Fruit fly (Drosophila melanogaster) whole organism, embryonic: ENCODE results near the gene CLS.
A peak's percentile ranks its signal among the peaks of the same experiment; 100 is the strongest.

Experiments used
- Blimp-1 ChIP-seq: fragments of 200-800 bp; sonication (Bioruptor generic); optimal IDR thresholded peaks from 3 replicates; lab custom pipeline; 2018; ENCODE audit warnings: missing biosample characterization, missing genetic modification characterization, mild to moderate bottlenecking, moderate library complexity, missing genetic modification reagents
- CG10147 ChIP-seq: fragments of 200-800 bp; sonication (Bioruptor generic); optimal IDR thresholded peaks from 2 replicates; lab custom pipeline; 2019; ENCODE audit warnings: missing biosample characterization, mild to moderate bottlenecking, missing genetic modification characterization, moderate library complexity
- CG10366 ChIP-seq: fragments of 200-800 bp; sonication (Bioruptor generic); IDR thresholded peaks from 2 replicates; pipeline ENCODE4 v1.3.6; 2022; ENCODE audit warnings: missing biosample characterization, missing genetic modification characterization
- CG10462 ChIP-seq: fragments of 200-800 bp; sonication (Bioruptor generic); optimal IDR thresholded peaks from 2 replicates; lab custom pipeline; 2016; ENCODE audit warnings: missing biosample characterization, missing genetic modification characterization
- CG10959 ChIP-seq: fragments of 200-800 bp; sonication (Bioruptor generic); IDR thresholded peaks from 2 replicates; pipeline ENCODE4 v1.3.6; 2022; ENCODE audit warnings: missing biosample characterization, missing genetic modification characterization
- CG11695 ChIP-seq: fragments of 200-800 bp; sonication (Bioruptor generic); IDR thresholded peaks from 3 replicates; pipeline ENCODE4 v1.3.6; 2022; ENCODE audit warnings: missing biosample characterization, missing genetic modification characterization
- CG12104 ChIP-seq: fragments of 200-800 bp; sonication (Bioruptor generic); optimal IDR thresholded peaks from 3 replicates; lab custom pipeline; 2016; ENCODE audit warnings: missing biosample characterization, missing genetic modification characterization
- CG12155 ChIP-seq: fragments of 200-800 bp; sonication (Bioruptor generic); optimal IDR thresholded peaks from 3 replicates; lab custom pipeline; 2016; ENCODE audit warnings: missing biosample characterization, missing genetic modification characterization
- CG12219 ChIP-seq: fragments of 200-800 bp; sonication (Bioruptor generic); optimal IDR thresholded peaks from 3 replicates; lab custom pipeline; 2018; ENCODE audit warnings: missing biosample characterization, mild to moderate bottlenecking, missing genetic modification characterization
- CG12391 ChIP-seq: fragments of 200-800 bp; sonication (Bioruptor generic); optimal IDR thresholded peaks from 3 replicates; lab custom pipeline; 2018; ENCODE audit warnings: missing biosample characterization, mild to moderate bottlenecking, missing genetic modification characterization, moderate library complexity
- CG12744 ChIP-seq: fragments of 200-800 bp; sonication (Bioruptor generic); optimal IDR thresholded peaks from 2 replicates; lab custom pipeline; 2016; ENCODE audit warnings: missing biosample characterization, missing genetic modification characterization
- CG16779 ChIP-seq: fragments of 200-800 bp; sonication (Bioruptor generic); IDR thresholded peaks from 2 replicates; pipeline ENCODE4 v1.3.6; 2022; ENCODE audit warnings: missing biosample characterization, missing genetic modification characterization
- CG18476 ChIP-seq: fragments of 200-800 bp; sonication (Bioruptor generic); optimal IDR thresholded peaks from 2 replicates; lab custom pipeline; 2016; ENCODE audit warnings: missing biosample characterization, mild to moderate bottlenecking, missing genetic modification characterization
- CG18764 ChIP-seq: fragments of 200-800 bp; sonication (Bioruptor generic); optimal IDR thresholded peaks from 3 replicates; lab custom pipeline; 2016; ENCODE audit warnings: missing biosample characterization, missing genetic modification characterization
- CG2202 ChIP-seq: fragments of 200-800 bp; sonication (Bioruptor generic); optimal IDR thresholded peaks from 2 replicates; lab custom pipeline; 2018; ENCODE audit warnings: missing biosample characterization, mild to moderate bottlenecking, missing genetic modification characterization
- CG3838 ChIP-seq: fragments of 200-800 bp; sonication (Bioruptor generic); optimal IDR thresholded peaks from 3 replicates; lab custom pipeline; 2016; ENCODE audit warnings: missing biosample characterization, missing genetic modification characterization
- CG3995 ChIP-seq: fragments of 200-800 bp; sonication (Bioruptor generic); optimal IDR thresholded peaks from 3 replicates; lab custom pipeline; 2016; ENCODE audit warnings: missing biosample characterization, missing genetic modification characterization
- CG4854 ChIP-seq: fragments of 200-800 bp; sonication (Bioruptor generic); optimal IDR thresholded peaks from 2 replicates; lab custom pipeline; 2016; ENCODE audit warnings: missing biosample characterization, missing genetic modification characterization, inconsistent platforms
- CG6854 ChIP-seq: fragments of 200-800 bp; sonication (Bioruptor generic); optimal IDR thresholded peaks from 3 replicates; lab custom pipeline; 2017; ENCODE audit warnings: missing biosample characterization, mild to moderate bottlenecking, missing genetic modification characterization
- CG8388 ChIP-seq: fragments of 200-800 bp; sonication (Bioruptor generic); optimal IDR thresholded peaks from 2 replicates; lab custom pipeline; 2019; ENCODE audit warnings: missing biosample characterization, mild to moderate bottlenecking, missing genetic modification characterization, moderate library complexity
- CG9876 ChIP-seq: fragments of 200-800 bp; sonication (Bioruptor generic); optimal IDR thresholded peaks from 2 replicates; lab custom pipeline; 2016; ENCODE audit warnings: missing biosample characterization, missing genetic modification characterization
- CHES-1-like ChIP-seq: fragments of 200-800 bp; sonication (Bioruptor generic); optimal IDR thresholded peaks from 2 replicates; lab custom pipeline; 2016; ENCODE audit warnings: missing biosample characterization, missing genetic modification characterization
- Chrac-16 ChIP-seq: fragments of 200-800 bp; sonication (Bioruptor generic); optimal IDR thresholded peaks from 3 replicates; lab custom pipeline; 2016; ENCODE audit warnings: missing biosample characterization, missing genetic modification characterization
- Deaf1 ChIP-seq: fragments of 200-800 bp; optimal IDR thresholded peaks from 3 replicates; lab custom pipeline; 2019; ENCODE audit warnings: missing biosample characterization, mild to moderate bottlenecking, missing genetic modification characterization, moderate library complexity
- Drgx ChIP-seq: fragments of 200-800 bp; sonication (Bioruptor generic); IDR thresholded peaks from 2 replicates; pipeline ENCODE4 v1.3.6; 2022; ENCODE audit warnings: missing biosample characterization, missing genetic modification characterization
- Elba2 ChIP-seq: fragments of 200-800 bp; sonication (Bioruptor generic); optimal IDR thresholded peaks from 3 replicates; lab custom pipeline; 2016; ENCODE audit warnings: missing biosample characterization, missing genetic modification characterization
- Hey ChIP-seq: fragments of 200-800 bp; sonication (Bioruptor generic); optimal IDR thresholded peaks from 3 replicates; lab custom pipeline; 2018; ENCODE audit warnings: missing biosample characterization, mild to moderate bottlenecking, missing genetic modification characterization
- Kr ChIP-seq: fragments of 200-800 bp; sonication (Bioruptor generic); optimal IDR thresholded peaks from 2 replicates; lab custom pipeline; 2017; ENCODE audit warnings: missing biosample characterization, mild to moderate bottlenecking, missing genetic modification characterization
- Neu2 ChIP-seq: fragments of 200-800 bp; sonication (Bioruptor generic); optimal IDR thresholded peaks from 3 replicates; lab custom pipeline; 2016; ENCODE audit warnings: missing biosample characterization, missing genetic modification characterization, borderline replicate concordance
- Nf-YB ChIP-seq: fragments of 200-800 bp; sonication (Bioruptor generic); optimal IDR thresholded peaks from 3 replicates; lab custom pipeline; 2019; ENCODE audit warnings: missing biosample characterization, mild to moderate bottlenecking, missing genetic modification characterization, moderate library complexity
- Oaz ChIP-seq: fragments of 200-800 bp; sonication (Bioruptor generic); IDR thresholded peaks from 2 replicates; pipeline ENCODE4 v1.3.6; 2022; ENCODE audit warnings: missing biosample characterization, missing genetic modification characterization
- Sin3A ChIP-seq: fragments of >200 bp; optimal IDR thresholded peaks from 2 replicates; lab custom pipeline; 2018
- bigmax ChIP-seq: fragments of 200-800 bp; sonication (Bioruptor generic); optimal IDR thresholded peaks from 2 replicates; lab custom pipeline; 2018; ENCODE audit warnings: missing biosample characterization, mild to moderate bottlenecking, missing genetic modification characterization
- corto ChIP-seq: fragments of 200-800 bp; sonication (Bioruptor generic); optimal IDR thresholded peaks from 2 replicates; lab custom pipeline; 2016; ENCODE audit warnings: missing biosample characterization, mild to moderate bottlenecking, missing genetic modification characterization, moderate library complexity
- dati ChIP-seq: fragments of 200-800 bp; sonication (Bioruptor generic); IDR thresholded peaks from 2 replicates; pipeline ENCODE4 v1.3.6; 2022; ENCODE audit warnings: missing biosample characterization, missing genetic modification characterization
- dmrt11E ChIP-seq: fragments of 200-800 bp; sonication (Bioruptor generic); optimal IDR thresholded peaks from 3 replicates; lab custom pipeline; 2018; ENCODE audit warnings: missing biosample characterization, mild to moderate bottlenecking, missing genetic modification characterization, moderate library complexity
- kay ChIP-seq: fragments of 200-800 bp; sonication (Bioruptor generic); optimal IDR thresholded peaks from 2 replicates; lab custom pipeline; 2016; ENCODE audit warnings: missing biosample characterization, missing genetic modification characterization
- lmd ChIP-seq: fragments of 200-800 bp; sonication (Bioruptor generic); IDR thresholded peaks from 2 replicates; pipeline ENCODE4 v1.3.6; 2022; ENCODE audit warnings: missing biosample characterization, missing genetic modification characterization
- nmo ChIP-seq: fragments of 200-800 bp; sonication (Bioruptor generic); optimal IDR thresholded peaks from 2 replicates; lab custom pipeline; 2018; ENCODE audit warnings: missing biosample characterization, mild to moderate bottlenecking, missing genetic modification characterization, moderate library complexity
- p53 ChIP-seq: fragments of 200-800 bp; sonication (Bioruptor generic); optimal IDR thresholded peaks from 2 replicates; lab custom pipeline; 2016; ENCODE audit warnings: missing biosample characterization, missing genetic modification characterization
- prd ChIP-seq, 3 experiments: fragments of >200 bp in 2 of 3; fragments of 200-800 bp in 1 of 3; sonication (Bioruptor generic) in 1 of 3; optimal IDR thresholded peaks in 2 of 3; IDR thresholded peaks in 1 of 3; 2 replicates in 2 of 3; 3 replicates in 1 of 3; pipeline versions ENCODE4 v1.3.6 to Lab custom; 2017 to 2022; ENCODE audit warnings: missing biosample characterization in 1 of 3, missing genetic modification characterization in 1 of 3
- psq ChIP-seq: fragments of 200-800 bp; sonication (Bioruptor generic); optimal IDR thresholded peaks from 2 replicates; lab custom pipeline; 2017; ENCODE audit warnings: missing biosample characterization, missing genetic modification characterization
- pzg ChIP-seq: fragments of 200-800 bp; sonication (Bioruptor generic); optimal IDR thresholded peaks from 3 replicates; lab custom pipeline; 2018; ENCODE audit warnings: missing biosample characterization, mild to moderate bottlenecking, missing genetic modification characterization, moderate library complexity
- run ChIP-seq: fragments of 200-800 bp; sonication (Bioruptor generic); optimal IDR thresholded peaks from 3 replicates; lab custom pipeline; 2018; ENCODE audit warnings: missing biosample characterization, mild to moderate bottlenecking, missing genetic modification characterization
- slbo ChIP-seq: fragments of 200-800 bp; sonication (Bioruptor generic); IDR thresholded peaks from 2 replicates; pipeline ENCODE4 v1.3.6; 2022; ENCODE audit warnings: missing biosample characterization, missing genetic modification characterization
- trem ChIP-seq: fragments of 200-800 bp; optimal IDR thresholded peaks from 3 replicates; lab custom pipeline; 2019; ENCODE audit warnings: missing biosample characterization, mild to moderate bottlenecking, missing genetic modification characterization, moderate library complexity
- twi ChIP-seq: fragments of 200-800 bp; optimal IDR thresholded peaks from 2 replicates; lab custom pipeline; 2019; ENCODE audit warnings: missing biosample characterization, mild to moderate bottlenecking, missing genetic modification characterization, moderate library complexity
- wek ChIP-seq: fragments of 200-800 bp; sonication (Bioruptor generic); optimal IDR thresholded peaks from 3 replicates; lab custom pipeline; 2018; ENCODE audit warnings: missing biosample characterization, mild to moderate bottlenecking, missing genetic modification characterization, moderate library complexity

CLS gene

DNA sequence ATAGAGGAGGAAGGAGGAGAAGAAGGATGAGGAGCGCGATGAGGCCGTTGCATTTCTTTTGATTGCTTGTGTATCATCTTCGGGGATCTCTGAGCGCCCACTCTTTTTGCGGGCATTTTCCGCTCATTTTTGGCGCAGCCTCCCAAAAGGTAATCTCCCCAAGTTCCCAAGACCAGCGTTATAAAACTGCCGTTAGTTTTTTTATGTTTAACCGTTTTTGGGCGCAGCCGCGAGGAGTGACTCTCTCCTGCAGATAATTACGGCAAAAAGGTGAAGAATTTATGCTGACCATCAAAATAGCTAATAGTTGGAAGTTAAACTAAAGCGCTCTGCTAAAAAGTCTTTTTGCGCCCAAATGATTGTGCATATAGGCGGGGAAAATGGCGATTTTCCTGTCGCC lies 48.8 kb downstream of the CLS start:
- no peak for TF ChIP-seq Hey (tag; lab: Kevin White, UChicago)
- TF ChIP-seq Oaz (GFP tag; lab: Robert Waterston, UW), result no peak
- TF ChIP-seq CG10959, result no peak
- no peak for TF ChIP-seq CG18764
- no peak for TF ChIP-seq dati (GFP tag; lab: Robert Waterston, UW)
- TF ChIP-seq CG12104 (GFP tag; lab: Kevin White, UChicago), result no peak
- no peak for TF ChIP-seq Deaf1 (tag; lab: Kevin White, UChicago)
- no peak for TF ChIP-seq CG6854 (GFP tag; lab: Kevin White, UChicago)
- TF ChIP-seq CG12155 (GFP tag; lab: Kevin White, UChicago), result no peak
- TF ChIP-seq CG4854 (GFP tag; lab: Kevin White, UChicago), result no peak
- TF ChIP-seq run (tag; lab: Kevin White, UChicago), result no peak
- no peak for TF ChIP-seq CG10366 (GFP tag; lab: Robert Waterston, UW)
- TF ChIP-seq CHES-1-like (GFP tag; lab: Kevin White, UChicago), result no peak
- TF ChIP-seq CG12219 (GFP tag; lab: Kevin White, UChicago), result no peak
- no peak for TF ChIP-seq slbo
- no peak for TF ChIP-seq Drgx
- no peak for TF ChIP-seq wek (GFP tag; lab: Kevin White, UChicago)
- TF ChIP-seq, all 482 proteins: peak for 0

DNA sequence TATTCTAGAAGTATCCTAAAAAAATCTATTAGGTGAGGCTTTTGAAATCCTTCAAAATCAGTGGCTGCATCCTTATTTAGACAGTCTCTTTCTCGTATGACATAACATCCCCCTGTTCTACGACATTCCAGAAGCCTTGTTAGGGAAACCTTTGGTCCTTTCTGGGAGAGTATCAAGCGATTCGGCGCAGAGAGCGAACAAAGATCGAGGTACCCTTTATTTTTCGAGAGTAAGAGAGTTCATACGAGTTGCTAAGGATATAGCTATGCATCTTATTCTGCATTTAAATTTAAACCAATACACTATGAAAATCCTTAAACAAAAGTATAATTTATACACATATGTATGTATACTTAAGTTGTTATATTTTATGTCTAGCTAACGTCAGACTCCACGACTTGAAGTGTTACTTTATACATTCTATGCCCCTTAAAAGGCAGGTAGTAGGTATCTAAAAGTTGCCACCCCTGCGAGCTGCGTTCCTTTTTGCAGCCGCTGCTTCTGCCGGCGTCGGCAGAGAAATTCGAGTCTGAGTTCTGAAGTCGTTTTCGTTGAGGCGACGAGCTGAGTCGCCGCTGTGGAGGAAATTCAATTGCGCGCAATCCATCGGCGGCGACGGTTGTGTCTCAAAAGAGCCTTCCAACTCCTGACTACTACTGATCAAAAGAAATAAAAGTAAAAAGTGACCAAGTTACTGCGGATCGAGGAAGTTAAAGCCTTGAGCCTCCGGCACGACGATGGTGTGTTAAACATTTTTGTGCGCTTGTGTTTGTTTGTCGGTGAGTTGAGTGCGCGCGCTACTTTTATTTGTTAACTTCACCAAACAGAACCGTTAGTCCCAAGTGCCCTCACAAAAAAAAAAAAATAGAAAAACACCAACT lies 49.6 kb downstream of the CLS start, which contains the start of gene jigr1:
Gene jigr1 (plus strand): TSS at position 550 of the 881 bp plus-strand sequence.
- TF ChIP-seq kay, result no peak
- peak; percentile 68 for TF ChIP-seq Kr (GFP tag; lab: Kevin White, UChicago)
- TF ChIP-seq CG3995, result no peak
- TF ChIP-seq dmrt11E (tag; lab: Kevin White, UChicago), result peak; percentile 86
- TF ChIP-seq CG18476, result peak; percentile 21
- TF ChIP-seq lmd, result peak; percentile 40; the same call in 1 of the 2 replicates
- TF ChIP-seq CG10462 (GFP tag; lab: Kevin White, UChicago), result no peak
- 0 out of 3 replicates have a peak, but pooled peaks have one; percentile 34 for TF ChIP-seq CG11695
- TF ChIP-seq CG16779 (GFP tag; lab: Robert Waterston, UW), result no peak
- peak; percentile 3 for TF ChIP-seq Blimp-1
- no peak for TF ChIP-seq CG9876
- TF ChIP-seq psq, result peak; percentile 7
- no peak for TF ChIP-seq Elba2 (GFP tag; lab: Kevin White, UChicago)
- TF ChIP-seq nmo (GFP tag; lab: Kevin White, UChicago), result peak; percentile 53
- no peak for TF ChIP-seq pzg (GFP tag; lab: Kevin White, UChicago)
- TF ChIP-seq prd (optimal IDR thresholded peaks at IDR 0.05; lab: Kevin White, UChicago), result no peak
- TF ChIP-seq prd (GFP tag; IDR thresholded peaks at IDR 0.05; lab: Robert Waterston, UW), result peak; percentile 81; the same call in 2 of the 3 replicates
- TF ChIP-seq corto, result peak; percentile 27
- TF ChIP-seq CHES-1-like (GFP tag; lab: Kevin White, UChicago), result no peak
- TF ChIP-seq p53 (GFP tag; lab: Kevin White, UChicago), result no peak
- no peak for TF ChIP-seq CG12155 (GFP tag; lab: Kevin White, UChicago)
- no peak for TF ChIP-seq Sin3A (lab: Kevin White, UChicago)
- TF ChIP-seq Neu2 (GFP tag; lab: Kevin White, UChicago), result peak; percentile 70
- TF ChIP-seq CG2202 (tag; lab: Kevin White, UChicago), result peak; percentile 32
- no peak for TF ChIP-seq CG10147 (GFP tag; lab: Kevin White, UChicago)
- TF ChIP-seq twi (tag; lab: Kevin White, UChicago), result peak; percentile 33
- peak; percentile 65 for TF ChIP-seq CG12391 (tag; lab: Kevin White, UChicago)
- no peak for TF ChIP-seq CG3838 (GFP tag; lab: Kevin White, UChicago)
- peak; percentile 37 for TF ChIP-seq CG8388
- TF ChIP-seq trem, result peak; percentile 79
- peak; percentile 27 for TF ChIP-seq Nf-YB (GFP tag; lab: Kevin White, UChicago)
- no peak for TF ChIP-seq CG12744 (GFP tag; lab: Kevin White, UChicago)
- peak; percentile 45 for TF ChIP-seq Chrac-16
- no peak for TF ChIP-seq bigmax (GFP tag; lab: Kevin White, UChicago)
